Comparison of ENCODE assay signal across 1 fruit fly cellular context in the genomic region with DNA sequence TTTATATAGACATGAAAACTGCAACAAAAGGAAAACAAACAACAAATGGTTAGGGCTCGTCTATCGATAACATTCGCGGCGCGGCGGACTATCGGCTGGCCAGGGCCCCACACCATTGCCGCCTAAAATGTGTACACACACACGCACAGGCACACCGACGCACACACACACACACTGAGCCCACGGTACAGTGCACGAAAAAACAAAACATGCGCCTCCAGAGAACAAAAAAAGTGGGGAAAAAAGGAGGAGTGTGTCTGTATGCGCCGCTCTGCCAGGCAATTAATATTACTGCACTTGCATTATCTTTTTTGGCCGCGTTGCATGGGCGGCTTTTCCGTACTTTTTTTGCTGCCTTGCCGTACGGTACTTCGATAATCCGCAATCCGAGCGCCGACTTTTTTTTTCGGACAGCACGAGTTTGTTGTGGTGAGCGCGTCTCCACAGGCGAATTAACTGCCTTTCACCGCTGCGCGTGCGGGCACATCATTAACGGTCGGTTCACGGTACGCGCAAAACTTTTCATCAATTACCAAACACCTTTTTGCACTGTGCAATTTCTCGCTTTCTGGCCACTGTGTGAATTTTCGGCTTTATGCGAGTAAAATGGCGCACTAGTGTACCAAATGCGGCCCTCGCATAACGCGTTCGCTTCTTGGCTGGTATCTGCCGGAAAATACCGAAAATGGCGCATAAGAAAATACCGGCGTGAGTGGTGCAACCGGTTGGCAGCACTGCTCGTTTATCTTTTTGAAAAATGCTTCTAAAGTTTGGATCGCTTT.
TF ChIP-seq lines count a peak whose summit lies in the region.

A gene (minus strand): TSS at position 622 of the 782 bp plus-strand sequence.

TF ChIP-seq in whole organism, embryonic, 481 proteins besides CTCF, POLR2A, EP300 and RAD21 (continued from another document):
- peak; percentile 95 for TF ChIP-seq Dref (GFP tag; IDR thresholded peaks at IDR 0.05; lab: Robert Waterston, UW)
- no peak; the same call in 1 of the 2 replicates for TF ChIP-seq rib (GFP tag; IDR thresholded peaks at IDR 0.05; lab: Robert Waterston, UW)
- TF ChIP-seq Lhr (GFP tag; optimal IDR thresholded peaks at IDR 0.05; lab: Kevin White, UChicago) = no peak
- TF ChIP-seq CG14965 (GFP tag; optimal IDR thresholded peaks at IDR 0.05; lab: Kevin White, UChicago; ENCODE audit: borderline replicate concordance) = no peak
- no peak for TF ChIP-seq CG7839 (tag; optimal IDR thresholded peaks at IDR 0.05; lab: Kevin White, UChicago)
- no peak for TF ChIP-seq Atf3 (GFP tag; optimal IDR thresholded peaks at IDR 0.05; lab: Kevin White, UChicago)
- TF ChIP-seq Dbx (GFP tag; IDR thresholded peaks at IDR 0.05; lab: Robert Waterston, UW) = peak; percentile 68
- no peak for TF ChIP-seq Nf-YC (tag; optimal IDR thresholded peaks at IDR 0.05; lab: Kevin White, UChicago)
- TF ChIP-seq CG17802 (tag; optimal IDR thresholded peaks at IDR 0.05; lab: Kevin White, UChicago) = no peak
- no peak for TF ChIP-seq CG12219 (GFP tag; optimal IDR thresholded peaks at IDR 0.05; lab: Kevin White, UChicago)
- peak; percentile 54 for TF ChIP-seq Sry-δ (GFP tag; optimal IDR thresholded peaks at IDR 0.05; lab: Kevin White, UChicago)
- TF ChIP-seq CG10979 (tag; optimal IDR thresholded peaks at IDR 0.05; lab: Kevin White, UChicago) = peak; percentile 30
- TF ChIP-seq BtbVII (GFP tag; optimal IDR thresholded peaks at IDR 0.05; lab: Kevin White, UChicago) = peak; percentile 36
- no peak for TF ChIP-seq Hmx (GFP tag; optimal IDR thresholded peaks at IDR 0.05; lab: Kevin White, UChicago)
- TF ChIP-seq sob (GFP tag; IDR thresholded peaks at IDR 0.05; lab: Robert Waterston, UW) = peak; percentile 19; the same call in 1 of the 2 replicates
- TF ChIP-seq hkb (optimal IDR thresholded peaks at IDR 0.05; lab: Kevin White, UChicago) = peak; percentile 24
- TF ChIP-seq hkb (GFP tag; IDR thresholded peaks at IDR 0.05; lab: Robert Waterston, UW) = peak; percentile 50; the same call in 1 of the 2 replicates
- TF ChIP-seq Mes4 (GFP tag; optimal IDR thresholded peaks at IDR 0.05; lab: Kevin White, UChicago) = no peak
- peak; percentile 98 for TF ChIP-seq cg (GFP tag; optimal IDR thresholded peaks at IDR 0.05; lab: Kevin White, UChicago)
- peak; percentile 40 for TF ChIP-seq bigmax (GFP tag; optimal IDR thresholded peaks at IDR 0.05; lab: Kevin White, UChicago)
- peak; percentile 8 for TF ChIP-seq scrt (GFP tag; optimal IDR thresholded peaks at IDR 0.05; lab: Kevin White, UChicago)
